Fruit fly (Drosophila melanogaster) whole organism, prepupa: ENCODE results near the gene Arpc1.

Source experiments
- CG3032 ChIP-seq: fragments of 200-800 bp; optimal IDR thresholded peaks from 2 replicates; lab custom pipeline; 2019; ENCODE audit warnings: missing biosample characterization, mild to moderate bottlenecking, missing genetic modification characterization, moderate library complexity
- Gug ChIP-seq: fragments of 200-800 bp; sonication (Bioruptor generic); IDR thresholded peaks from 2 replicates; pipeline ENCODE4 v1.3.6; 2022; ENCODE audit warnings: missing biosample characterization, missing genetic modification characterization
- Hr38 ChIP-seq: sonication (Bioruptor generic); optimal IDR thresholded peaks from 2 replicates; lab custom pipeline; 2016; ENCODE audit warnings: missing biosample characterization, missing genetic modification characterization
- Met ChIP-seq: fragments of 200-800 bp; sonication (Bioruptor generic); optimal IDR thresholded peaks from 3 replicates; lab custom pipeline; 2016; ENCODE audit warnings: missing biosample characterization, missing genetic modification characterization
- acj6 ChIP-seq: fragments of 200-800 bp; sonication (Bioruptor generic); optimal IDR thresholded peaks from 3 replicates; lab custom pipeline; 2016; ENCODE audit warnings: missing biosample characterization, missing genetic modification characterization
- esn ChIP-seq: fragments of 200-800 bp; sonication (Bioruptor generic); optimal IDR thresholded peaks from 2 replicates; lab custom pipeline; 2016; ENCODE audit warnings: missing biosample characterization, mild to moderate bottlenecking, missing genetic modification characterization, moderate library complexity
- svp ChIP-seq: fragments of 200-800 bp; sonication (Bioruptor generic); peaks from one replicate; lab custom pipeline; 2016; ENCODE audit warnings: missing biosample characterization, missing genetic modification characterization

- TF ChIP-seq CG3032 (tag; lab: Kevin White, UChicago) (no peak), svp (GFP tag; lab: Kevin White, UChicago) (peak; percentile 44), Gug (peak; percentile 26; the same call in 1 of the 2 replicates), esn (GFP tag; lab: Kevin White, UChicago) (peak; percentile 12), Hr38 (GFP tag; lab: Kevin White, UChicago) (no peak), Met (GFP tag; lab: Kevin White, UChicago) (no peak), acj6 (no peak)
Observed at dm6 chr2L:13878801-13879200, 49.3 kb upstream of the Arpc1 start.
